Fruit fly (Drosophila melanogaster) whole organism, embryonic: ENCODE measurements around the gene Kdsr.
A peak's percentile ranks its signal among the peaks of the same experiment; 100 is the strongest.

ENCODE experiments used
- Aef1 ChIP-seq: fragments of 200-800 bp; sonication (Bioruptor generic); IDR thresholded peaks from 3 replicates; pipeline ENCODE4 v1.3.6; 2022; ENCODE audit warnings: missing biosample characterization, missing genetic modification characterization
- Atf3 ChIP-seq: fragments of 200-800 bp; sonication (Bioruptor generic); optimal IDR thresholded peaks from 3 replicates; lab custom pipeline; 2016; ENCODE audit warnings: missing biosample characterization, missing genetic modification characterization
- Atf6 ChIP-seq: fragments of 200-800 bp; sonication (Bioruptor generic); IDR thresholded peaks from 2 replicates; pipeline ENCODE4 v1.3.6; 2022; ENCODE audit warnings: missing biosample characterization, missing genetic modification characterization
- CG10366 ChIP-seq: fragments of 200-800 bp; sonication (Bioruptor generic); IDR thresholded peaks from 2 replicates; pipeline ENCODE4 v1.3.6; 2022; ENCODE audit warnings: missing biosample characterization, missing genetic modification characterization
- CG11504 ChIP-seq: fragments of 200-800 bp; sonication (Bioruptor generic); optimal IDR thresholded peaks from 3 replicates; lab custom pipeline; 2019; ENCODE audit warnings: missing biosample characterization, mild to moderate bottlenecking, missing genetic modification characterization, moderate library complexity
- CG11695 ChIP-seq: fragments of 200-800 bp; sonication (Bioruptor generic); IDR thresholded peaks from 3 replicates; pipeline ENCODE4 v1.3.6; 2022; ENCODE audit warnings: missing biosample characterization, missing genetic modification characterization
- CG12299 ChIP-seq: fragments of 200-800 bp; sonication (Bioruptor generic); optimal IDR thresholded peaks from 2 replicates; lab custom pipeline; 2018; ENCODE audit warnings: missing biosample characterization, mild to moderate bottlenecking, missing genetic modification characterization
- CG16779 ChIP-seq: fragments of 200-800 bp; sonication (Bioruptor generic); IDR thresholded peaks from 2 replicates; pipeline ENCODE4 v1.3.6; 2022; ENCODE audit warnings: missing biosample characterization, missing genetic modification characterization
- CG17802 ChIP-seq: fragments of 200-800 bp; sonication (Bioruptor generic); optimal IDR thresholded peaks from 2 replicates; lab custom pipeline; 2018; ENCODE audit warnings: missing biosample characterization, mild to moderate bottlenecking, missing genetic modification characterization, moderate library complexity
- CG2202 ChIP-seq: fragments of 200-800 bp; sonication (Bioruptor generic); optimal IDR thresholded peaks from 2 replicates; lab custom pipeline; 2018; ENCODE audit warnings: missing biosample characterization, mild to moderate bottlenecking, missing genetic modification characterization
- CG30020 ChIP-seq: fragments of 200-800 bp; optimal IDR thresholded peaks from 2 replicates; lab custom pipeline; 2019; ENCODE audit warnings: missing biosample characterization, mild to moderate bottlenecking, missing genetic modification characterization, moderate library complexity
- CG3163 ChIP-seq: fragments of 200-800 bp; sonication (Bioruptor generic); optimal IDR thresholded peaks from 3 replicates; lab custom pipeline; 2016; ENCODE audit warnings: missing biosample characterization, missing genetic modification characterization
- CG3407 ChIP-seq: fragments of 200-800 bp; sonication (Bioruptor generic); optimal IDR thresholded peaks from 2 replicates; lab custom pipeline; 2018; ENCODE audit warnings: missing biosample characterization, mild to moderate bottlenecking, missing genetic modification characterization
- CG4404 ChIP-seq: fragments of 200-800 bp; sonication (Bioruptor generic); IDR thresholded peaks from 2 replicates; pipeline ENCODE4 v1.3.6; 2022; ENCODE audit warnings: missing biosample characterization, missing genetic modification characterization
- CG4730 ChIP-seq: fragments of 200-800 bp; sonication (Bioruptor generic); IDR thresholded peaks from 2 replicates; pipeline ENCODE4 v1.3.6; 2022; ENCODE audit warnings: missing biosample characterization, missing genetic modification characterization
- CG5180 ChIP-seq: fragments of 200-800 bp; sonication (Bioruptor generic); optimal IDR thresholded peaks from 3 replicates; lab custom pipeline; 2017; ENCODE audit warnings: missing biosample characterization, missing genetic modification characterization, mild to moderate bottlenecking, moderate library complexity, missing genetic modification reagents
- CG5245 ChIP-seq: fragments of 200-800 bp; sonication (Bioruptor generic); optimal IDR thresholded peaks from 3 replicates; lab custom pipeline; 2016; ENCODE audit warnings: missing biosample characterization, missing genetic modification characterization
- CG6791 ChIP-seq: fragments of 200-800 bp; sonication (Bioruptor generic); IDR thresholded peaks from 3 replicates; pipeline ENCODE4 v1.3.6; 2022; ENCODE audit warnings: missing biosample characterization, missing genetic modification characterization; ENCODE audit not compliant: partially characterized antibody
- CG7271 ChIP-seq: fragments of 200-800 bp; sonication (Bioruptor generic); optimal IDR thresholded peaks from 2 replicates; lab custom pipeline; 2018; ENCODE audit warnings: missing biosample characterization, mild to moderate bottlenecking, missing genetic modification characterization, moderate library complexity
- CG7928 ChIP-seq: fragments of 200-800 bp; sonication (Bioruptor generic); optimal IDR thresholded peaks from 2 replicates; lab custom pipeline; 2017; ENCODE audit warnings: missing biosample characterization, mild to moderate bottlenecking, missing genetic modification characterization
- CG8089 ChIP-seq: fragments of 200-800 bp; sonication (Bioruptor generic); optimal IDR thresholded peaks from 3 replicates; lab custom pipeline; 2016; ENCODE audit warnings: missing biosample characterization, missing genetic modification characterization
- Hmx ChIP-seq: fragments of 200-800 bp; sonication (Bioruptor generic); optimal IDR thresholded peaks from 2 replicates; lab custom pipeline; 2016; ENCODE audit warnings: missing biosample characterization, missing genetic modification characterization
- Hr78 ChIP-seq, 2 experiments: fragments of 200-800 bp in 1 of 2; fragments of >200 bp in 1 of 2; sonication (Bioruptor generic) in 1 of 2; optimal IDR thresholded peaks; 2 replicates each; lab custom pipeline; 2017 to 2019; ENCODE audit warnings: missing biosample characterization in 2 of 2, missing genetic modification characterization in 2 of 2, mild to moderate bottlenecking in 1 of 2, moderate library complexity in 1 of 2
- Lim3 ChIP-seq: fragments of 200-800 bp; sonication (Bioruptor generic); IDR thresholded peaks from 2 replicates; pipeline ENCODE4 v1.3.6; 2022; ENCODE audit warnings: missing biosample characterization, missing genetic modification characterization
- Lpt ChIP-seq: fragments of >200 bp; optimal IDR thresholded peaks from 2 replicates; lab custom pipeline; 2018; ENCODE audit warnings: missing biosample characterization, missing genetic modification characterization
- Nf-YC ChIP-seq: fragments of 200-800 bp; optimal IDR thresholded peaks from 3 replicates; lab custom pipeline; 2019; ENCODE audit warnings: missing biosample characterization, mild to moderate bottlenecking, missing genetic modification characterization, moderate library complexity
- Side ChIP-seq: fragments of 200-800 bp; sonication (Bioruptor generic); optimal IDR thresholded peaks from 2 replicates; lab custom pipeline; 2016; ENCODE audit warnings: missing biosample characterization, missing genetic modification characterization
- Sin3A ChIP-seq: fragments of >200 bp; optimal IDR thresholded peaks from 2 replicates; lab custom pipeline; 2018
- YL-1 ChIP-seq: fragments of 200-800 bp; sonication (Bioruptor generic); optimal IDR thresholded peaks from 3 replicates; lab custom pipeline; 2017; ENCODE audit warnings: missing biosample characterization, mild to moderate bottlenecking, missing genetic modification characterization
- ato ChIP-seq: fragments of 200-800 bp; sonication (Bioruptor generic); IDR thresholded peaks from 2 replicates; pipeline ENCODE4 v1.3.6; 2022; ENCODE audit warnings: missing biosample characterization, missing genetic modification characterization; ENCODE audit not compliant: partially characterized antibody
- chinmo ChIP-seq: fragments of 200-800 bp; sonication (Bioruptor generic); IDR thresholded peaks from 4 replicates; pipeline ENCODE4 v1.3.6; 2022; ENCODE audit warnings: missing biosample characterization, missing genetic modification characterization; ENCODE audit not compliant: partially characterized antibody
- chm ChIP-seq: fragments of 200-800 bp; sonication (Bioruptor generic); IDR thresholded peaks from 2 replicates; pipeline ENCODE4 v1.3.6; 2022; ENCODE audit warnings: missing biosample characterization, missing genetic modification characterization
- cwo ChIP-seq: fragments of 200-800 bp; sonication (Bioruptor generic); optimal IDR thresholded peaks from 3 replicates; lab custom pipeline; 2017; ENCODE audit warnings: missing biosample characterization, missing genetic modification characterization, mild to moderate bottlenecking, moderate library complexity, missing genetic modification reagents
- dimm ChIP-seq: fragments of 200-800 bp; sonication (Bioruptor generic); IDR thresholded peaks from 2 replicates; pipeline ENCODE4 v1.3.6; 2022; ENCODE audit warnings: missing biosample characterization, missing genetic modification characterization
- gce ChIP-seq: fragments of 200-800 bp; sonication (Bioruptor generic); IDR thresholded peaks from 3 replicates; pipeline ENCODE4 v1.3.6; 2022; ENCODE audit warnings: missing biosample characterization, missing genetic modification characterization
- gem ChIP-seq: fragments of 200-800 bp; sonication (Bioruptor generic); optimal IDR thresholded peaks from 2 replicates; lab custom pipeline; 2019; ENCODE audit warnings: missing biosample characterization, mild to moderate bottlenecking, missing genetic modification characterization, moderate library complexity
- her ChIP-seq: fragments of 200-800 bp; sonication (Bioruptor generic); optimal IDR thresholded peaks from 2 replicates; lab custom pipeline; 2016; ENCODE audit warnings: missing biosample characterization, missing genetic modification characterization
- jing ChIP-seq: fragments of 200-800 bp; sonication (Bioruptor generic); optimal IDR thresholded peaks from 2 replicates; lab custom pipeline; 2018; ENCODE audit warnings: missing biosample characterization, mild to moderate bottlenecking, missing genetic modification characterization
- kah ChIP-seq: fragments of 200-800 bp; sonication (Bioruptor generic); optimal IDR thresholded peaks from 2 replicates; lab custom pipeline; 2018; ENCODE audit warnings: missing biosample characterization, mild to moderate bottlenecking, missing genetic modification characterization
- kay ChIP-seq: fragments of 200-800 bp; sonication (Bioruptor generic); optimal IDR thresholded peaks from 2 replicates; lab custom pipeline; 2016; ENCODE audit warnings: missing biosample characterization, missing genetic modification characterization
- lov ChIP-seq, 2 experiments: fragments of 200-800 bp in 1 of 2; fragments of >200 bp in 1 of 2; sonication (Bioruptor generic) in 1 of 2; IDR thresholded peaks in 1 of 2; optimal IDR thresholded peaks in 1 of 2; 2 replicates in 1 of 2; 3 replicates in 1 of 2; pipeline versions ENCODE4 v1.3.6 to Lab custom; 2017 to 2022; ENCODE audit warnings: missing biosample characterization in 1 of 2, missing genetic modification characterization in 1 of 2
- p53 ChIP-seq: fragments of 200-800 bp; sonication (Bioruptor generic); optimal IDR thresholded peaks from 2 replicates; lab custom pipeline; 2016; ENCODE audit warnings: missing biosample characterization, missing genetic modification characterization
- salm ChIP-seq: fragments of 200-800 bp; sonication (Bioruptor generic); optimal IDR thresholded peaks from 2 replicates; lab custom pipeline; 2018; ENCODE audit warnings: missing biosample characterization, mild to moderate bottlenecking, missing genetic modification characterization
- sc ChIP-seq, 3 experiments: fragments of >200 bp in 2 of 3; fragments of 200-800 bp in 1 of 3; sonication (Bioruptor generic) in 1 of 3; optimal IDR thresholded peaks; 2 replicates in 2 of 3; 3 replicates in 1 of 3; lab custom pipeline; 2017; ENCODE audit warnings: mild to moderate bottlenecking in 1 of 3, missing biosample characterization in 1 of 3, missing genetic modification characterization in 1 of 3, missing genetic modification reagents in 1 of 3
- sna ChIP-seq: fragments of 200-800 bp; sonication (Bioruptor generic); IDR thresholded peaks from 2 replicates; pipeline ENCODE4 v1.3.6; 2022; ENCODE audit warnings: missing biosample characterization, missing genetic modification characterization; ENCODE audit not compliant: partially characterized antibody
- sr ChIP-seq: fragments of 200-800 bp; sonication (Bioruptor generic); IDR thresholded peaks from 3 replicates; pipeline ENCODE4 v1.3.6; 2022; ENCODE audit warnings: missing biosample characterization, missing genetic modification characterization
- stwl ChIP-seq: fragments of 200-800 bp; sonication (Bioruptor generic); optimal IDR thresholded peaks from 3 replicates; lab custom pipeline; 2018; ENCODE audit warnings: missing biosample characterization, mild to moderate bottlenecking, missing genetic modification characterization, moderate library complexity
- tin ChIP-seq: fragments of 200-800 bp; sonication (Bioruptor generic); optimal IDR thresholded peaks from 3 replicates; lab custom pipeline; 2016; ENCODE audit warnings: missing biosample characterization, missing genetic modification characterization
- toy ChIP-seq: fragments of 200-800 bp; sonication (Bioruptor generic); IDR thresholded peaks from 2 replicates; pipeline ENCODE4 v1.3.6; 2022; ENCODE audit warnings: missing biosample characterization, missing genetic modification characterization
- ttk ChIP-seq: fragments of 200-800 bp; sonication (Bioruptor generic); IDR thresholded peaks from 2 replicates; pipeline ENCODE4 v2.1.2; 2022; ENCODE audit warnings: missing biosample characterization, missing genetic modification characterization

The Kdsr gene

dm6 chr3R:25265589-25266201 is 3.4 kb upstream of the Kdsr start, which contains the start of the genes GlnRS and RIOK2 (continued):
- TF ChIP-seq Nf-YC: no peak
- no peak for TF ChIP-seq chm (GFP tag; lab: Robert Waterston, UW)
- TF ChIP-seq ato (GFP tag; lab: Robert Waterston, UW): peak; percentile 90
- TF ChIP-seq Hr78 (GFP tag; optimal IDR thresholded peaks at IDR 0.05; lab: Kevin White, UChicago): peak in 1 of 2 experiments; percentile 41
- peak; percentile 32 for TF ChIP-seq p53 (GFP tag; lab: Kevin White, UChicago)
- TF ChIP-seq CG12299: peak; percentile 14
- TF ChIP-seq CG3163 (GFP tag; lab: Kevin White, UChicago): no peak
- no peak for TF ChIP-seq CG10366 (GFP tag; lab: Robert Waterston, UW)
- TF ChIP-seq Hmx (GFP tag; lab: Kevin White, UChicago): no peak
- no peak for TF ChIP-seq sr (GFP tag; lab: Robert Waterston, UW)
- TF ChIP-seq chinmo (GFP tag; lab: Robert Waterston, UW): peak; percentile 100
- TF ChIP-seq sna: peak; percentile 93
- no peak for TF ChIP-seq CG8089 (GFP tag; lab: Kevin White, UChicago)
- TF ChIP-seq CG6791: peak; percentile 97
- peak; percentile 68 for TF ChIP-seq kay (GFP tag; lab: Kevin White, UChicago)
- TF ChIP-seq Atf3 (GFP tag; lab: Kevin White, UChicago): peak; percentile 5
- no peak for TF ChIP-seq CG16779
- no peak for TF ChIP-seq CG11695 (GFP tag; lab: Robert Waterston, UW)
- TF ChIP-seq Side: peak; percentile 34
- no peak for TF ChIP-seq jing (GFP tag; lab: Kevin White, UChicago)
- TF ChIP-seq sc (optimal IDR thresholded peaks at IDR 0.05; lab: Kevin White, UChicago): no peak
- no peak for TF ChIP-seq sc (GFP tag; optimal IDR thresholded peaks at IDR 0.05; lab: Kevin White, UChicago)
- TF ChIP-seq salm: no peak
- TF ChIP-seq dimm (GFP tag; lab: Robert Waterston, UW): no peak
- TF ChIP-seq CG5180 (GFP tag; lab: Kevin White, UChicago): no peak
- TF ChIP-seq CG11504 (tag; lab: Kevin White, UChicago): no peak
- TF ChIP-seq CG7928 (GFP tag; lab: Kevin White, UChicago): no peak
- TF ChIP-seq kah (GFP tag; lab: Kevin White, UChicago): peak; percentile 44
- no peak for TF ChIP-seq Lim3 (GFP tag; lab: Robert Waterston, UW)
- peak; percentile 95 for TF ChIP-seq stwl (tag; lab: Kevin White, UChicago)
- TF ChIP-seq cwo: peak; percentile 96
- TF ChIP-seq Sin3A (lab: Kevin White, UChicago): peak; percentile 78
- no peak for TF ChIP-seq CG2202 (tag; lab: Kevin White, UChicago)
- TF ChIP-seq CG17802 (tag; lab: Kevin White, UChicago): peak; percentile 92
- peak; percentile 94 for TF ChIP-seq CG30020
- TF ChIP-seq her (GFP tag; lab: Kevin White, UChicago): no peak
- no peak for TF ChIP-seq ttk
- TF ChIP-seq tin (GFP tag; lab: Kevin White, UChicago): no peak
- no peak for TF ChIP-seq lov (optimal IDR thresholded peaks at IDR 0.05; lab: Kevin White, UChicago)
- no peak for TF ChIP-seq lov (GFP tag; IDR thresholded peaks at IDR 0.05; lab: Robert Waterston, UW)
- TF ChIP-seq gem: no peak
- no peak for TF ChIP-seq CG4730 (GFP tag; lab: Robert Waterston, UW)
- no peak for TF ChIP-seq Lpt (GFP tag; lab: Kevin White, UChicago)
- no peak for TF ChIP-seq toy (GFP tag; lab: Robert Waterston, UW)
- no peak for TF ChIP-seq CG4404 (GFP tag; lab: Robert Waterston, UW)
- no peak for TF ChIP-seq CG3407
- TF ChIP-seq YL-1: peak; percentile 98
- TF ChIP-seq CG7271 (tag; lab: Kevin White, UChicago): peak; percentile 39
- TF ChIP-seq Atf6: no peak
- TF ChIP-seq Aef1 (GFP tag; lab: Robert Waterston, UW): no peak
- no peak for TF ChIP-seq CG5245
- TF ChIP-seq gce: no peak
